Fruit fly (Drosophila melanogaster) whole organism, wandering third instar larva: Measurements from ENCODE around the gene CG18675.

Experiments used
- Abd-B ChIP-seq: fragments of >200 bp; optimal IDR thresholded peaks from 2 replicates; lab custom pipeline; 2017; ENCODE audit warnings: missing biosample characterization, missing genetic modification characterization
- CG32264 ChIP-seq: fragments of 200-800 bp; sonication (Bioruptor generic); optimal IDR thresholded peaks from 2 replicates; lab custom pipeline; 2016; ENCODE audit warnings: missing biosample characterization, missing genetic modification characterization
- CG9705 ChIP-seq: fragments of 200-800 bp; sonication (Bioruptor generic); optimal IDR thresholded peaks from 2 replicates; lab custom pipeline; 2018; ENCODE audit warnings: missing biosample characterization, mild to moderate bottlenecking, missing genetic modification characterization
- CrebA ChIP-seq: fragments of 200-800 bp; sonication (Bioruptor generic); optimal IDR thresholded peaks from 2 replicates; lab custom pipeline; 2016; ENCODE audit warnings: missing biosample characterization, mild to moderate bottlenecking, missing genetic modification characterization, borderline replicate concordance
- Dfd ChIP-seq: fragments of >200 bp; optimal IDR thresholded peaks from 2 replicates; lab custom pipeline; 2017; ENCODE audit warnings: missing biosample characterization, missing genetic modification characterization
- Dif ChIP-seq: fragments of 200-275, 200-300 bp; sonication (Bioruptor generic); optimal IDR thresholded peaks from 2 replicates; lab custom pipeline; 2018; ENCODE audit warnings: missing biosample characterization, missing genetic modification characterization; ENCODE audit not compliant: partially characterized antibody
- GATAd ChIP-seq: sonication (Bioruptor generic); optimal IDR thresholded peaks from 2 replicates; lab custom pipeline; 2016; ENCODE audit warnings: missing biosample characterization, missing genetic modification characterization
- HLH106 ChIP-seq: fragments of 200-800 bp; optimal IDR thresholded peaks from 3 replicates; lab custom pipeline; 2019; ENCODE audit warnings: missing biosample characterization, mild to moderate bottlenecking, missing genetic modification characterization, moderate library complexity
- Hnf4 ChIP-seq: fragments of 200-800 bp; sonication (Bioruptor generic); optimal IDR thresholded peaks from 2 replicates; lab custom pipeline; 2016; ENCODE audit warnings: missing biosample characterization, mild to moderate bottlenecking, missing genetic modification characterization
- Hr78 ChIP-seq: fragments of >200 bp; optimal IDR thresholded peaks from 2 replicates; lab custom pipeline; 2017; ENCODE audit warnings: missing biosample characterization, missing genetic modification characterization
- Hr83 ChIP-seq: fragments of 200-300 bp; sonication (Bioruptor generic); optimal IDR thresholded peaks from 2 replicates; lab custom pipeline; 2016; ENCODE audit warnings: missing biosample characterization, mild to moderate bottlenecking, missing genetic modification characterization, moderate library complexity; ENCODE audit not compliant: poor library complexity, severe bottlenecking
- Jra ChIP-seq: sonication (Bioruptor generic); optimal IDR thresholded peaks from 2 replicates; lab custom pipeline; 2016; ENCODE audit warnings: missing biosample characterization, missing genetic modification characterization
- Mio ChIP-seq: sonication (Bioruptor generic); optimal IDR thresholded peaks from 2 replicates; lab custom pipeline; 2016; ENCODE audit warnings: missing biosample characterization, missing genetic modification characterization
- Myc ChIP-seq: fragments of >200 bp; optimal IDR thresholded peaks from 2 replicates; lab custom pipeline; 2017
- N ChIP-seq: fragments of >200 bp; optimal IDR thresholded peaks from 2 replicates; lab custom pipeline; 2018; ENCODE audit warnings: missing biosample characterization, missing external identifiers, missing genetic modification characterization
- OdsH ChIP-seq: fragments of 200-800 bp; sonication (Bioruptor generic); optimal IDR thresholded peaks from 2 replicates; lab custom pipeline; 2016; ENCODE audit warnings: missing biosample characterization, mild to moderate bottlenecking, missing genetic modification characterization
- Rel ChIP-seq, 2 experiments: fragments of 200-800 bp; sonication (Bioruptor generic) in 1 of 2; optimal IDR thresholded peaks; 2 replicates in 1 of 2; 3 replicates in 1 of 2; lab custom pipeline; 2016 to 2019; ENCODE audit warnings: mild to moderate bottlenecking in 2 of 2, missing biosample characterization in 2 of 2, missing genetic modification characterization in 2 of 2, moderate library complexity in 1 of 2
- Vsx2 ChIP-seq: fragments of 200-300, 225-300 bp; sonication (Bioruptor generic); optimal IDR thresholded peaks from 2 replicates; lab custom pipeline; 2018; ENCODE audit warnings: missing biosample characterization, missing genetic modification characterization; ENCODE audit not compliant: partially characterized antibody
- br ChIP-seq: fragments of 200-800 bp; sonication (Bioruptor generic); optimal IDR thresholded peaks from 2 replicates; lab custom pipeline; 2016; ENCODE audit warnings: missing biosample characterization, missing genetic modification characterization
- brk ChIP-seq: fragments of 200-800 bp; sonication (Bioruptor generic); optimal IDR thresholded peaks from 2 replicates; lab custom pipeline; 2016; ENCODE audit warnings: missing biosample characterization, mild to moderate bottlenecking, missing genetic modification characterization
- dl ChIP-seq, 2 experiments: fragments of 175-275, 200-275 bp in 1 of 2; fragments of 200-275 bp in 1 of 2; sonication (Bioruptor generic); optimal IDR thresholded peaks; lab custom pipeline; 2018; ENCODE audit warnings: mild to moderate bottlenecking in 2 of 2, missing biosample characterization in 2 of 2, missing genetic modification characterization in 2 of 2, moderate library complexity in 2 of 2; ENCODE audit not compliant: partially characterized antibody in 2 of 2, insufficient read depth in 1 of 2
- dmrt93B ChIP-seq: fragments of 200-800 bp; sonication (Bioruptor generic); optimal IDR thresholded peaks from 2 replicates; lab custom pipeline; 2018; ENCODE audit warnings: missing biosample characterization, mild to moderate bottlenecking, missing genetic modification characterization
- dsf ChIP-seq: sonication (Bioruptor generic); optimal IDR thresholded peaks from 2 replicates; lab custom pipeline; 2016; ENCODE audit warnings: missing biosample characterization, missing genetic modification characterization, borderline replicate concordance
- ey ChIP-seq: fragments of 200-800 bp; sonication (Bioruptor generic); optimal IDR thresholded peaks from 2 replicates; lab custom pipeline; 2016; ENCODE audit warnings: missing biosample characterization, missing genetic modification characterization
- foxo ChIP-seq, 2 experiments: fragments of 200-800 bp; sonication (Bioruptor generic); optimal IDR thresholded peaks; 2 replicates in 1 of 2; 3 replicates in 1 of 2; lab custom pipeline; 2016 to 2017; ENCODE audit warnings: missing biosample characterization in 2 of 2, missing genetic modification characterization in 2 of 2
- h ChIP-seq: fragments of 200-800 bp; sonication (Bioruptor generic); optimal IDR thresholded peaks from 3 replicates; lab custom pipeline; 2016; ENCODE audit warnings: missing biosample characterization, mild to moderate bottlenecking, missing genetic modification characterization
- jim ChIP-seq: fragments of 175-275, 200-325 bp; sonication (Bioruptor generic); optimal IDR thresholded peaks from 2 replicates; lab custom pipeline; 2016; ENCODE audit warnings: missing biosample characterization, mild to moderate bottlenecking, missing genetic modification characterization
- lola ChIP-seq: fragments of >200 bp; optimal IDR thresholded peaks from 2 replicates; lab custom pipeline; 2017; ENCODE audit warnings: missing biosample characterization, missing genetic modification characterization
- pan ChIP-seq: fragments of >200 bp; optimal IDR thresholded peaks from 2 replicates; lab custom pipeline; 2017
- psq ChIP-seq: fragments of 200-800 bp; sonication (Bioruptor generic); optimal IDR thresholded peaks from 3 replicates; lab custom pipeline; 2017; ENCODE audit warnings: missing biosample characterization, mild to moderate bottlenecking, missing genetic modification characterization, moderate library complexity
- rgr ChIP-seq: fragments of 200-800 bp; sonication (Bioruptor generic); optimal IDR thresholded peaks from 3 replicates; lab custom pipeline; 2016; ENCODE audit warnings: missing biosample characterization, mild to moderate bottlenecking, missing genetic modification characterization
- sage ChIP-seq: fragments of 200-800 bp; sonication (Bioruptor generic); optimal IDR thresholded peaks from 2 replicates; lab custom pipeline; 2016; ENCODE audit warnings: missing biosample characterization, mild to moderate bottlenecking, missing genetic modification characterization
- sv ChIP-seq: fragments of 200-800 bp; sonication (Bioruptor generic); optimal IDR thresholded peaks from 3 replicates; lab custom pipeline; 2016; ENCODE audit warnings: missing biosample characterization, missing genetic modification characterization
- tai ChIP-seq: sonication (Bioruptor generic); optimal IDR thresholded peaks from 2 replicates; lab custom pipeline; 2016; ENCODE audit warnings: missing biosample characterization, missing genetic modification characterization
- usp ChIP-seq: fragments of >200 bp; optimal IDR thresholded peaks from 2 replicates; lab custom pipeline; 2017; ENCODE audit warnings: missing biosample characterization, missing genetic modification characterization
- woc ChIP-seq: sonication (Bioruptor generic); optimal IDR thresholded peaks from 2 replicates; lab custom pipeline; 2016; ENCODE audit warnings: missing biosample characterization, mild to moderate bottlenecking, missing genetic modification characterization

Gene CG18675

dm6 chr3L:4173584-4173983 is at the start of gene CG18675:
Gene CG18675, plus strand, starts transcription at chr3L:4173884.
- TF ChIP-seq rgr (no peak), pan (lab: Kevin White, UChicago) (no peak), sage (GFP tag; lab: Kevin White, UChicago) (no peak), CG32264 (GFP tag; lab: Kevin White, UChicago) (no peak), Jra (GFP tag; lab: Kevin White, UChicago) (no peak), psq (GFP tag; lab: Kevin White, UChicago) (no peak), usp (no peak), N (GFP tag; lab: Kevin White, UChicago) (no peak), Hr83 (no peak), ey (GFP tag; lab: Kevin White, UChicago) (no peak), Dfd (GFP tag; lab: Kevin White, UChicago) (no peak), lola (no peak), h (GFP tag; lab: Kevin White, UChicago) (no peak), Hr78 (GFP tag; lab: Kevin White, UChicago) (no peak), sv (GFP tag; lab: Kevin White, UChicago) (no peak)

- no peak for TF ChIP-seq Mio
- no peak for TF ChIP-seq br (GFP tag; lab: Kevin White, UChicago)
- no peak for TF ChIP-seq Hnf4 (GFP tag; lab: Kevin White, UChicago)
- TF ChIP-seq jim: no peak
- no peak for TF ChIP-seq tai
- no peak for TF ChIP-seq dsf
- no peak for TF ChIP-seq psq (GFP tag; lab: Kevin White, UChicago)
- no peak for TF ChIP-seq foxo (GFP tag; optimal IDR thresholded peaks at IDR 0.05; lab: Kevin White, UChicago)
- no peak for TF ChIP-seq CrebA
- no peak for TF ChIP-seq Dfd (GFP tag; lab: Kevin White, UChicago)
- TF ChIP-seq CG32264 (GFP tag; lab: Kevin White, UChicago): no peak
Measured at dm6 chr3L:4125709-4126108, 48.0 kb upstream of the CG18675 start.

- TF ChIP-seq Hnf4 (GFP tag; lab: Kevin White, UChicago): no peak
- TF ChIP-seq Dfd (GFP tag; lab: Kevin White, UChicago): peak; percentile 92
Measured at dm6 chr3L:4128579-4128978, 45.1 kb upstream of the CG18675 start.

- TF ChIP-seq Rel (GFP tag; optimal IDR thresholded peaks at IDR 0.05; lab: Kevin White, UChicago) (no peak), Rel (tag; optimal IDR thresholded peaks at IDR 0.05; lab: Kevin White, UChicago) (no peak), Dif (GFP tag; lab: Kevin White, UChicago) (no peak), Myc (no peak), ey (GFP tag; lab: Kevin White, UChicago) (no peak), jim (no peak), psq (GFP tag; lab: Kevin White, UChicago) (no peak), sage (GFP tag; lab: Kevin White, UChicago) (no peak), Hr83 (no peak), CrebA (no peak), tai (no peak), N (GFP tag; lab: Kevin White, UChicago) (no peak), lola (no peak), Abd-B (GFP tag; lab: Kevin White, UChicago) (no peak), usp (no peak), woc (GFP tag; lab: Kevin White, UChicago) (no peak), dmrt93B (GFP tag; lab: Kevin White, UChicago) (no peak)
Measured at dm6 chr3L:4130743-4131142, 42.9 kb upstream of the CG18675 start.

- TF ChIP-seq CG32264 (GFP tag; lab: Kevin White, UChicago): no peak
- no peak for TF ChIP-seq OdsH (GFP tag; lab: Kevin White, UChicago)
- no peak for TF ChIP-seq br (GFP tag; lab: Kevin White, UChicago)
- TF ChIP-seq Abd-B (GFP tag; lab: Kevin White, UChicago): no peak
- TF ChIP-seq CG9705 (GFP tag; lab: Kevin White, UChicago): no peak
- no peak for TF ChIP-seq N (GFP tag; lab: Kevin White, UChicago)
- no peak for TF ChIP-seq dsf
- TF ChIP-seq dl (GFP tag; optimal IDR thresholded peaks at IDR 0.05; lab: Kevin White, UChicago; ENCODE audit: insufficient read depth in 1 of 2, partially characterized antibody in 2 of 2): no peak
- no peak for TF ChIP-seq Dfd (GFP tag; lab: Kevin White, UChicago)
- TF ChIP-seq CrebA: no peak
- TF ChIP-seq Vsx2 (GFP tag; lab: Kevin White, UChicago): no peak
- no peak for TF ChIP-seq Jra (GFP tag; lab: Kevin White, UChicago)
- TF ChIP-seq sage (GFP tag; lab: Kevin White, UChicago): no peak
- TF ChIP-seq lola: no peak
- TF ChIP-seq GATAd (GFP tag; lab: Kevin White, UChicago): no peak
- TF ChIP-seq brk (GFP tag; lab: Kevin White, UChicago): no peak
- TF ChIP-seq HLH106 (tag; lab: Kevin White, UChicago): no peak
- TF ChIP-seq, all 38 proteins: peak for 0
Measured at dm6 chr3L:4132585-4132984, 41.1 kb upstream of the CG18675 start.
